Worm (Caenorhabditis elegans): ENCODE data around the gene rbmx-2.

ce11 chrII:6179531-6179930, 17.2 kb downstream of the rbmx-2 start, which contains the start of gene F40H3.1:
- TF ChIP-seq jun-1 (tag; optimal IDR thresholded peaks at IDR 0.05) (no peak), nhr-237 (tag; optimal IDR thresholded peaks at IDR 0.05) (no peak), unc-62 (GFP tag; optimal IDR thresholded peaks at IDR 0.05) (no peak), nhr-43 (tag; optimal IDR thresholded peaks at IDR 0.05; ENCODE audit: poor library complexity, severe bottlenecking) (no peak), nhr-77 (tag; optimal IDR thresholded peaks at IDR 0.05) (no peak), snpc-4 (tag; optimal IDR thresholded peaks at IDR 0.05) (no peak), ceh-28 (tag; optimal IDR thresholded peaks at IDR 0.05) (no peak), pha-4 (tag; optimal IDR thresholded peaks at IDR 0.05) (no peak), ama-1 (optimal IDR thresholded peaks at IDR 0.05) (no peak), nhr-76 (tag; optimal IDR thresholded peaks at IDR 0.05) (no peak)

Measured in whole organism, L3 larva.